Fruit fly (Drosophila melanogaster) whole organism, embryonic: ENCODE measurements around the gene CG17187.

Experiments
- Bgb ChIP-seq: fragments of 200-800 bp; sonication (Bioruptor generic); IDR thresholded peaks from 2 replicates; pipeline ENCODE4 v1.3.6; 2022; ENCODE audit warnings: missing biosample characterization, missing genetic modification characterization; ENCODE audit not compliant: partially characterized antibody
- BtbVII ChIP-seq: fragments of 200-800 bp; sonication (Bioruptor generic); optimal IDR thresholded peaks from 3 replicates; lab custom pipeline; 2017; ENCODE audit warnings: missing biosample characterization, mild to moderate bottlenecking, missing genetic modification characterization
- Bteb2 ChIP-seq: fragments of 200-800 bp; sonication (Bioruptor generic); optimal IDR thresholded peaks from 2 replicates; lab custom pipeline; 2016; ENCODE audit warnings: missing biosample characterization, missing genetic modification characterization
- CG10147 ChIP-seq: fragments of 200-800 bp; sonication (Bioruptor generic); optimal IDR thresholded peaks from 2 replicates; lab custom pipeline; 2019; ENCODE audit warnings: missing biosample characterization, mild to moderate bottlenecking, missing genetic modification characterization, moderate library complexity
- CG11398 ChIP-seq: fragments of 200-800 bp; sonication (Bioruptor generic); optimal IDR thresholded peaks from 2 replicates; lab custom pipeline; 2016; ENCODE audit warnings: missing biosample characterization, missing genetic modification characterization
- CG12071 ChIP-seq: fragments of 200-800 bp; sonication (Bioruptor generic); optimal IDR thresholded peaks from 3 replicates; lab custom pipeline; 2018; ENCODE audit warnings: missing biosample characterization, mild to moderate bottlenecking, missing genetic modification characterization
- CG12942 ChIP-seq: fragments of 200-800 bp; sonication (Bioruptor generic); optimal IDR thresholded peaks from 3 replicates; lab custom pipeline; 2016; ENCODE audit warnings: missing biosample characterization, missing genetic modification characterization
- CG13287 ChIP-seq: fragments of 200-800 bp; sonication (Bioruptor generic); IDR thresholded peaks from 2 replicates; pipeline ENCODE4 v1.3.6; 2022; ENCODE audit warnings: missing biosample characterization, missing genetic modification characterization; ENCODE audit not compliant: partially characterized antibody
- CG15269 ChIP-seq: fragments of 200-800 bp; sonication (Bioruptor generic); optimal IDR thresholded peaks from 2 replicates; lab custom pipeline; 2018; ENCODE audit warnings: missing biosample characterization, mild to moderate bottlenecking, missing genetic modification characterization, moderate library complexity
- CG16815 ChIP-seq: fragments of 200-800 bp; sonication (Bioruptor generic); optimal IDR thresholded peaks from 3 replicates; lab custom pipeline; 2017; ENCODE audit warnings: missing biosample characterization, mild to moderate bottlenecking, missing genetic modification characterization
- CG17612 ChIP-seq: fragments of 200-800 bp; sonication (Bioruptor generic); IDR thresholded peaks from 2 replicates; pipeline ENCODE4 v1.3.6; 2022; ENCODE audit warnings: missing biosample characterization, missing genetic modification characterization
- CG18262 ChIP-seq: fragments of 200-800 bp; optimal IDR thresholded peaks from 3 replicates; lab custom pipeline; 2019; ENCODE audit warnings: missing biosample characterization, mild to moderate bottlenecking, missing genetic modification characterization, moderate library complexity
- CG1832 ChIP-seq: fragments of 200-800 bp; sonication (Bioruptor generic); optimal IDR thresholded peaks from 2 replicates; lab custom pipeline; 2017; ENCODE audit warnings: missing biosample characterization, mild to moderate bottlenecking, missing genetic modification characterization, inconsistent platforms
- CG18599 ChIP-seq: fragments of 200-800 bp; sonication (Bioruptor generic); optimal IDR thresholded peaks from 3 replicates; lab custom pipeline; 2017; ENCODE audit warnings: missing biosample characterization, missing genetic modification characterization, mild to moderate bottlenecking, moderate library complexity, missing genetic modification reagents
- CG32767 ChIP-seq: fragments of 200-800 bp; sonication (Bioruptor generic); IDR thresholded peaks from 2 replicates; pipeline ENCODE4 v1.3.6; 2022; ENCODE audit warnings: missing biosample characterization, missing genetic modification characterization
- CG34224 ChIP-seq: fragments of 200-800 bp; sonication (Bioruptor generic); IDR thresholded peaks from 3 replicates; pipeline ENCODE4 v1.3.6; 2022; ENCODE audit warnings: missing biosample characterization, missing genetic modification characterization; ENCODE audit not compliant: partially characterized antibody
- CG34376 ChIP-seq: fragments of 200-800 bp; sonication (Bioruptor generic); optimal IDR thresholded peaks from 2 replicates; lab custom pipeline; 2018; ENCODE audit warnings: missing biosample characterization, mild to moderate bottlenecking, missing genetic modification characterization
- CG34422 ChIP-seq: fragments of 200-800 bp; sonication (Bioruptor generic); IDR thresholded peaks from 3 replicates; pipeline ENCODE4 v1.3.6; 2022; ENCODE audit warnings: missing biosample characterization, missing genetic modification characterization
- CG7556 ChIP-seq: fragments of 200-800 bp; sonication (Bioruptor generic); optimal IDR thresholded peaks from 2 replicates; lab custom pipeline; 2017; ENCODE audit warnings: missing biosample characterization, mild to moderate bottlenecking, missing genetic modification characterization
- CG8290 ChIP-seq, 3 experiments: fragments of 200-800 bp; sonication (Bioruptor generic); optimal IDR thresholded peaks; 2 replicates each; lab custom pipeline; 2016 to 2019; ENCODE audit warnings: missing biosample characterization in 3 of 3, missing genetic modification characterization in 3 of 3, mild to moderate bottlenecking in 2 of 3, moderate library complexity in 1 of 3
- Dad ChIP-seq: fragments of 200-800 bp; sonication (Bioruptor generic); optimal IDR thresholded peaks from 3 replicates; lab custom pipeline; 2016; ENCODE audit warnings: missing biosample characterization, missing genetic modification characterization
- Eip74EF ChIP-seq, 2 experiments: fragments of 200-800 bp in 1 of 2; fragments of >200 bp in 1 of 2; sonication (Bioruptor generic) in 1 of 2; optimal IDR thresholded peaks; 2 replicates each; lab custom pipeline; 2017 to 2019; ENCODE audit warnings: missing biosample characterization in 2 of 2, missing genetic modification characterization in 2 of 2, mild to moderate bottlenecking in 1 of 2, moderate library complexity in 1 of 2
- Fer3 ChIP-seq: fragments of 200-800 bp; sonication (Bioruptor generic); optimal IDR thresholded peaks from 2 replicates; lab custom pipeline; 2018; ENCODE audit warnings: missing biosample characterization, mild to moderate bottlenecking, missing genetic modification characterization, moderate library complexity
- HmgD ChIP-seq: fragments of 200-800 bp; sonication (Bioruptor generic); optimal IDR thresholded peaks from 3 replicates; lab custom pipeline; 2016; ENCODE audit warnings: missing biosample characterization, missing genetic modification characterization
- Hmr ChIP-seq: fragments of 200-800 bp; sonication (Bioruptor generic); optimal IDR thresholded peaks from 3 replicates; lab custom pipeline; 2017; ENCODE audit warnings: mild to moderate bottlenecking, missing biosample characterization, missing genetic modification reagents, missing genetic modification characterization
- Med ChIP-seq: fragments of 200-800 bp; sonication (Bioruptor generic); peaks from one replicate; lab custom pipeline; 2016; ENCODE audit warnings: missing biosample characterization, missing genetic modification characterization, mild to moderate bottlenecking, inconsistent platforms, moderate library complexity
- Mes4 ChIP-seq: fragments of 200-800 bp; sonication (Bioruptor generic); optimal IDR thresholded peaks from 2 replicates; lab custom pipeline; 2016; ENCODE audit warnings: missing biosample characterization, missing genetic modification characterization
- Trl ChIP-seq, 3 experiments: fragments of >200 bp in 2 of 3; fragments of 200-800 bp in 1 of 3; sonication (Bioruptor generic) in 1 of 3; optimal IDR thresholded peaks; 2 replicates in 1 of 3; 3 replicates in 2 of 3; lab custom pipeline; 2016 to 2017; ENCODE audit warnings: missing biosample characterization in 1 of 3, missing genetic modification characterization in 1 of 3
- Xrp1 ChIP-seq: fragments of 200-800 bp; sonication (Bioruptor generic); IDR thresholded peaks from 2 replicates; pipeline ENCODE4 v1.3.6; 2022; ENCODE audit warnings: missing biosample characterization, missing genetic modification characterization
- ci ChIP-seq: fragments of 200-800 bp; sonication (Bioruptor generic); IDR thresholded peaks from 3 replicates; pipeline ENCODE4 v1.3.6; 2022; ENCODE audit warnings: missing biosample characterization, missing genetic modification characterization
- dm ChIP-seq: fragments of 200-800 bp; sonication (Bioruptor generic); optimal IDR thresholded peaks from 3 replicates; lab custom pipeline; 2016; ENCODE audit warnings: missing biosample characterization, missing genetic modification characterization
- dpn ChIP-seq, 2 experiments: fragments of 200-800 bp; sonication (Bioruptor generic); optimal IDR thresholded peaks; 3 replicates each; lab custom pipeline; 2016; ENCODE audit warnings: missing biosample characterization in 2 of 2, missing genetic modification characterization in 2 of 2
- ftz-f1 ChIP-seq: fragments of 200-800 bp; sonication (Bioruptor generic); optimal IDR thresholded peaks from 2 replicates; lab custom pipeline; 2016; ENCODE audit warnings: missing biosample characterization, missing genetic modification characterization
- grau ChIP-seq: fragments of 200-800 bp; optimal IDR thresholded peaks from 3 replicates; lab custom pipeline; 2019; ENCODE audit warnings: missing biosample characterization, mild to moderate bottlenecking, missing genetic modification characterization, moderate library complexity
- nom ChIP-seq: fragments of 200-800 bp; sonication (Bioruptor generic); optimal IDR thresholded peaks from 2 replicates; lab custom pipeline; 2017; ENCODE audit warnings: missing biosample characterization, missing genetic modification characterization, mild to moderate bottlenecking, moderate library complexity, missing genetic modification reagents
- p53 ChIP-seq: fragments of 200-800 bp; sonication (Bioruptor generic); optimal IDR thresholded peaks from 2 replicates; lab custom pipeline; 2016; ENCODE audit warnings: missing biosample characterization, missing genetic modification characterization
- pan ChIP-seq, 4 experiments: fragments of >200 bp in 3 of 4; fragments of 200-800 bp in 1 of 4; sonication (Bioruptor generic) in 1 of 4; optimal IDR thresholded peaks in 3 of 4; IDR thresholded peaks in 1 of 4; 2 replicates each; pipeline versions ENCODE4 v1.3.6 to Lab custom; 2017 to 2022; ENCODE audit warnings: missing biosample characterization in 2 of 4, missing genetic modification characterization in 2 of 4, mixed read lengths in 1 of 4
- pho ChIP-seq: fragments of 200-800 bp; sonication (Bioruptor generic); optimal IDR thresholded peaks from 2 replicates; lab custom pipeline; 2016; ENCODE audit warnings: missing biosample characterization, missing genetic modification characterization
- pzg ChIP-seq: fragments of 200-800 bp; sonication (Bioruptor generic); optimal IDR thresholded peaks from 3 replicates; lab custom pipeline; 2018; ENCODE audit warnings: missing biosample characterization, mild to moderate bottlenecking, missing genetic modification characterization, moderate library complexity
- scrt ChIP-seq: fragments of 200-800 bp; sonication (Bioruptor generic); optimal IDR thresholded peaks from 2 replicates; lab custom pipeline; 2018; ENCODE audit warnings: missing biosample characterization, mild to moderate bottlenecking, missing genetic modification characterization, moderate library complexity
- slbo ChIP-seq: fragments of 200-800 bp; sonication (Bioruptor generic); IDR thresholded peaks from 2 replicates; pipeline ENCODE4 v1.3.6; 2022; ENCODE audit warnings: missing biosample characterization, missing genetic modification characterization
- sob ChIP-seq: fragments of 200-800 bp; sonication (Bioruptor generic); IDR thresholded peaks from 2 replicates; pipeline ENCODE4 v1.3.6; 2022; ENCODE audit warnings: missing biosample characterization, missing genetic modification characterization
- tna ChIP-seq: fragments of 200-800 bp; sonication (Bioruptor generic); IDR thresholded peaks from 2 replicates; pipeline ENCODE4 v1.3.6; 2022; ENCODE audit warnings: missing biosample characterization, missing genetic modification characterization; ENCODE audit not compliant: partially characterized antibody
- ttk ChIP-seq: fragments of 200-800 bp; sonication (Bioruptor generic); IDR thresholded peaks from 2 replicates; pipeline ENCODE4 v2.1.2; 2022; ENCODE audit warnings: missing biosample characterization, missing genetic modification characterization
- zen ChIP-seq: fragments of 200-800 bp; sonication (Bioruptor generic); optimal IDR thresholded peaks from 3 replicates; lab custom pipeline; 2018; ENCODE audit warnings: missing biosample characterization, mild to moderate bottlenecking, missing genetic modification characterization, moderate library complexity
- zfh1 ChIP-seq: fragments of 200-800 bp; sonication (Bioruptor generic); IDR thresholded peaks from 3 replicates; pipeline ENCODE4 v1.3.6; 2022; ENCODE audit warnings: missing biosample characterization, missing genetic modification characterization

CG17187 gene

dm6 chr3R:11199227-11199835, 32.3 kb downstream of the CG17187 start (continued):
- TF ChIP-seq CG15269 (no peak), CG7556 (GFP tag; lab: Kevin White, UChicago) (no peak), p53 (GFP tag; lab: Kevin White, UChicago) (no peak), zen (tag; lab: Kevin White, UChicago) (no peak), CG34422 (no peak), CG16815 (no peak), CG17612 (no peak), nom (GFP tag; lab: Kevin White, UChicago) (no peak), pzg (GFP tag; lab: Kevin White, UChicago) (no peak), Bteb2 (GFP tag; lab: Kevin White, UChicago) (no peak), CG12942 (no peak)

DNA sequence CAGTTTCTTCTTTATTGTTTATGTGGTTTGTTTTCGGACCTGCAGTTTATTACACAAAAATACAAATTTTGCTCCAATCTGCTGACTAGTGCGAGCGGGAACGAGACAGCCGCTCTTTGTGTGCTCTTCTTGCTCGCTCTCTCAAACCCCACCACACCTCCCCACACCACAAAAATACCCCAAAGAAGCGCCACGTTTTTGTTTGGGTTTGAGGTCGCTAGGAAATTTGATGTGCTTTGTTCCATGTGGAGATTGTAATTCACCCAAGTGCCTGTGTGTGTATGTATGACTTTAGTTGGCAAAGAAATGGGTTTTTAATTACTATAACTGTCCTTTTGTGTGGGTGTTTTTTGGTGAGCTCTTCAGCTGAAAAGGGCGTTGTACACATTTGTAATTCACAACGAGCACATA, 33.6 kb downstream of the CG17187 start:
- TF ChIP-seq Bgb (GFP tag; lab: Robert Waterston, UW) (peak; percentile 49), CG18262 (tag; lab: Kevin White, UChicago) (peak; percentile 92), CG1832 (GFP tag; lab: Kevin White, UChicago) (peak; percentile 76), slbo (GFP tag; lab: Robert Waterston, UW) (peak; percentile 39), HmgD (GFP tag; lab: Kevin White, UChicago) (peak; percentile 3), dm (GFP tag; lab: Kevin White, UChicago) (peak; percentile 67), ftz-f1 (GFP tag; lab: Kevin White, UChicago) (peak; percentile 54), Fer3 (tag; lab: Kevin White, UChicago) (peak; percentile 12), CG34376 (GFP tag; lab: Kevin White, UChicago) (peak; percentile 36), Eip74EF (GFP tag; optimal IDR thresholded peaks at IDR 0.05; lab: Kevin White, UChicago) (peak in 1 of 2 experiments; percentile 3), CG32767 (GFP tag; lab: Robert Waterston, UW) (no peak), Dad (GFP tag; lab: Kevin White, UChicago) (peak; percentile 18), Med (GFP tag; lab: Kevin White, UChicago) (peak; percentile 92), BtbVII (GFP tag; lab: Kevin White, UChicago) (peak; percentile 19), CG12071 (GFP tag; lab: Kevin White, UChicago) (peak; percentile 50), zfh1 (GFP tag; lab: Robert Waterston, UW) (no peak), CG8290 (GFP tag; optimal IDR thresholded peaks at IDR 0.05; lab: Kevin White, UChicago) (no peak), CG8290 (tag; optimal IDR thresholded peaks at IDR 0.05; lab: Kevin White, UChicago) (peak in 1 of 2 experiments; percentile 72), ttk (GFP tag; lab: Robert Waterston, UW) (peak; percentile 52), pho (no peak), sob (GFP tag; lab: Robert Waterston, UW) (peak; percentile 51; the same call in 1 of the 2 replicates), Trl (optimal IDR thresholded peaks at IDR 0.05; lab: Kevin White, UChicago) (peak; percentile 48 to 70), Trl (GFP tag; optimal IDR thresholded peaks at IDR 0.05; lab: Kevin White, UChicago) (no peak), CG18599 (peak; percentile 21), ci (GFP tag; lab: Robert Waterston, UW) (peak; percentile 60; the same call in 2 of the 3 replicates), CG13287 (GFP tag; lab: Robert Waterston, UW) (0 out of 2 replicates have a peak, but pooled peaks have one; percentile 11), Xrp1 (peak; percentile 46; the same call in 1 of the 2 replicates), grau (peak; percentile 15), CG11398 (no peak), Mes4 (GFP tag; lab: Kevin White, UChicago) (no peak), pan (optimal IDR thresholded peaks at IDR 0.05; lab: Kevin White, UChicago) (no peak), pan (GFP tag; optimal IDR thresholded peaks at IDR 0.05 in 1 of 2, IDR thresholded peaks at IDR 0.05 in 1 of 2) (peak in 1 of 2 experiments; percentile 39), CG10147 (no peak), scrt (GFP tag; lab: Kevin White, UChicago) (peak; percentile 56), CG34224 (GFP tag; lab: Robert Waterston, UW) (no peak), dpn (GFP tag; optimal IDR thresholded peaks at IDR 0.05; lab: Kevin White, UChicago) (peak; percentile 19 to 27), Hmr (GFP tag; lab: Kevin White, UChicago) (peak; percentile 17), tna (peak; percentile 13; the same call in 1 of the 2 replicates)
